Fruit fly (Drosophila melanogaster) whole organism, embryonic: Measurements from ENCODE around the gene red.
A peak's percentile ranks its signal among the peaks of the same experiment; 100 is the strongest.

Source experiments
- Ada2b ChIP-seq: fragments of 200-800 bp; sonication (Bioruptor generic); IDR thresholded peaks from 2 replicates; pipeline ENCODE4 v1.3.6; 2022; ENCODE audit warnings: missing biosample characterization, missing genetic modification characterization
- B-H1 ChIP-seq: fragments of 200-800 bp; sonication (Bioruptor generic); IDR thresholded peaks from 3 replicates; pipeline ENCODE4 v1.3.6; 2022; ENCODE audit warnings: missing biosample characterization, missing genetic modification characterization
- CG1024 ChIP-seq: fragments of 200-800 bp; sonication (Bioruptor generic); IDR thresholded peaks from 2 replicates; pipeline ENCODE4 v1.3.6; 2022; ENCODE audit warnings: missing biosample characterization, missing genetic modification characterization
- CG10321 ChIP-seq: fragments of 200-800 bp; sonication (Bioruptor generic); IDR thresholded peaks from 2 replicates; pipeline ENCODE4 v1.3.6; 2022; ENCODE audit warnings: missing biosample characterization, missing genetic modification characterization
- CG10979 ChIP-seq: fragments of 200-800 bp; sonication (Bioruptor generic); optimal IDR thresholded peaks from 2 replicates; lab custom pipeline; 2018; ENCODE audit warnings: missing biosample characterization, mild to moderate bottlenecking, missing genetic modification characterization, moderate library complexity
- CG15269 ChIP-seq: fragments of 200-800 bp; sonication (Bioruptor generic); optimal IDR thresholded peaks from 2 replicates; lab custom pipeline; 2018; ENCODE audit warnings: missing biosample characterization, mild to moderate bottlenecking, missing genetic modification characterization, moderate library complexity
- CG16813 ChIP-seq: fragments of 200-800 bp; sonication (Bioruptor generic); IDR thresholded peaks from 3 replicates; pipeline ENCODE4 v1.3.6; 2022; ENCODE audit warnings: missing biosample characterization, missing genetic modification characterization; ENCODE audit not compliant: partially characterized antibody
- CG17568 ChIP-seq: fragments of 200-800 bp; sonication (Bioruptor generic); optimal IDR thresholded peaks from 2 replicates; lab custom pipeline; 2018; ENCODE audit warnings: missing biosample characterization, mild to moderate bottlenecking, missing genetic modification characterization, moderate library complexity
- CG18262 ChIP-seq: fragments of 200-800 bp; optimal IDR thresholded peaks from 3 replicates; lab custom pipeline; 2019; ENCODE audit warnings: missing biosample characterization, mild to moderate bottlenecking, missing genetic modification characterization, moderate library complexity
- CG1832 ChIP-seq: fragments of 200-800 bp; sonication (Bioruptor generic); optimal IDR thresholded peaks from 2 replicates; lab custom pipeline; 2017; ENCODE audit warnings: missing biosample characterization, mild to moderate bottlenecking, missing genetic modification characterization, inconsistent platforms
- CG18476 ChIP-seq: fragments of 200-800 bp; sonication (Bioruptor generic); optimal IDR thresholded peaks from 2 replicates; lab custom pipeline; 2016; ENCODE audit warnings: missing biosample characterization, mild to moderate bottlenecking, missing genetic modification characterization
- CG31365 ChIP-seq: fragments of 200-800 bp; sonication (Bioruptor generic); optimal IDR thresholded peaks from 2 replicates; lab custom pipeline; 2018; ENCODE audit warnings: missing biosample characterization, mild to moderate bottlenecking, missing genetic modification characterization
- CG4282 ChIP-seq: fragments of 200-800 bp; sonication (Bioruptor generic); optimal IDR thresholded peaks from 2 replicates; lab custom pipeline; 2016; ENCODE audit warnings: missing biosample characterization, missing genetic modification characterization
- CG4617 ChIP-seq: fragments of 200-800 bp; sonication (Bioruptor generic); optimal IDR thresholded peaks from 3 replicates; lab custom pipeline; 2016; ENCODE audit warnings: missing biosample characterization, missing genetic modification characterization, borderline replicate concordance
- CG4707 ChIP-seq: fragments of 200-800 bp; sonication (Bioruptor generic); optimal IDR thresholded peaks from 2 replicates; lab custom pipeline; 2018; ENCODE audit warnings: missing biosample characterization, mild to moderate bottlenecking, missing genetic modification characterization, moderate library complexity
- CG5953 ChIP-seq: fragments of 200-800 bp; sonication (Bioruptor generic); IDR thresholded peaks from 2 replicates; pipeline ENCODE4 v1.3.6; 2022; ENCODE audit warnings: missing biosample characterization, missing genetic modification characterization
- CG7745 ChIP-seq: fragments of 200-800 bp; sonication (Bioruptor generic); optimal IDR thresholded peaks from 2 replicates; lab custom pipeline; 2018; ENCODE audit warnings: missing biosample characterization, mild to moderate bottlenecking, missing genetic modification characterization, moderate library complexity
- CG7786 ChIP-seq: fragments of 200-800 bp; sonication (Bioruptor generic); optimal IDR thresholded peaks from 2 replicates; lab custom pipeline; 2016; ENCODE audit warnings: missing biosample characterization, missing genetic modification characterization
- CG7963 ChIP-seq: fragments of 200-800 bp; sonication (Bioruptor generic); IDR thresholded peaks from 3 replicates; pipeline ENCODE4 v1.3.6; 2022; ENCODE audit warnings: missing biosample characterization, missing genetic modification characterization; ENCODE audit not compliant: partially characterized antibody
- CG8089 ChIP-seq: fragments of 200-800 bp; sonication (Bioruptor generic); optimal IDR thresholded peaks from 3 replicates; lab custom pipeline; 2016; ENCODE audit warnings: missing biosample characterization, missing genetic modification characterization
- CG9932 ChIP-seq: fragments of 200-800 bp; sonication (Bioruptor generic); IDR thresholded peaks from 2 replicates; pipeline ENCODE4 v1.3.6; 2022; ENCODE audit warnings: missing biosample characterization, missing genetic modification characterization
- Chrac-16 ChIP-seq: fragments of 200-800 bp; sonication (Bioruptor generic); optimal IDR thresholded peaks from 3 replicates; lab custom pipeline; 2016; ENCODE audit warnings: missing biosample characterization, missing genetic modification characterization
- Dbx ChIP-seq: fragments of 200-800 bp; sonication (Bioruptor generic); IDR thresholded peaks from 3 replicates; pipeline ENCODE4 v1.3.6; 2022; ENCODE audit warnings: missing biosample characterization, missing genetic modification characterization
- Fer1 ChIP-seq: fragments of 200-800 bp; sonication (Bioruptor generic); optimal IDR thresholded peaks from 2 replicates; lab custom pipeline; 2017; ENCODE audit warnings: missing biosample characterization, mild to moderate bottlenecking, missing genetic modification characterization
- HHEX ChIP-seq: fragments of 200-800 bp; sonication (Bioruptor generic); optimal IDR thresholded peaks from 3 replicates; lab custom pipeline; 2017; ENCODE audit warnings: missing biosample characterization, mild to moderate bottlenecking, missing genetic modification characterization, missing genetic modification reagents
- Hmr ChIP-seq: fragments of 200-800 bp; sonication (Bioruptor generic); optimal IDR thresholded peaks from 3 replicates; lab custom pipeline; 2017; ENCODE audit warnings: mild to moderate bottlenecking, missing biosample characterization, missing genetic modification reagents, missing genetic modification characterization
- Hr51 ChIP-seq, 2 experiments: fragments of 200-800 bp; sonication (Bioruptor generic); optimal IDR thresholded peaks; 2 replicates in 1 of 2; 3 replicates in 1 of 2; lab custom pipeline; 2016 to 2018; ENCODE audit warnings: missing biosample characterization in 2 of 2, missing genetic modification characterization in 2 of 2, mild to moderate bottlenecking in 1 of 2, moderate library complexity in 1 of 2
- Jarid2 ChIP-seq: fragments of 200-800 bp; sonication (Bioruptor generic); optimal IDR thresholded peaks from 3 replicates; lab custom pipeline; 2017; ENCODE audit warnings: mild to moderate bottlenecking, missing biosample characterization, missing genetic modification reagents, missing genetic modification characterization
- Oaz ChIP-seq: fragments of 200-800 bp; sonication (Bioruptor generic); IDR thresholded peaks from 2 replicates; pipeline ENCODE4 v1.3.6; 2022; ENCODE audit warnings: missing biosample characterization, missing genetic modification characterization
- PHDP ChIP-seq: fragments of 200-800 bp; sonication (Bioruptor generic); optimal IDR thresholded peaks from 3 replicates; lab custom pipeline; 2018; ENCODE audit warnings: missing biosample characterization, mild to moderate bottlenecking, missing genetic modification characterization, moderate library complexity
- Ravus ChIP-seq: fragments of 200-800 bp; sonication (Bioruptor generic); IDR thresholded peaks from 2 replicates; pipeline ENCODE4 v1.3.6; 2022; ENCODE audit warnings: missing biosample characterization, missing genetic modification characterization
- Six4 ChIP-seq: fragments of 200-800 bp; sonication (Bioruptor generic); optimal IDR thresholded peaks from 2 replicates; lab custom pipeline; 2016; ENCODE audit warnings: missing biosample characterization, missing genetic modification characterization
- bsh ChIP-seq, 2 experiments: fragments of 200-800 bp; sonication (Bioruptor generic); optimal IDR thresholded peaks; 2 replicates each; lab custom pipeline; 2017 to 2018; ENCODE audit warnings: mild to moderate bottlenecking in 2 of 2, missing biosample characterization in 2 of 2, missing genetic modification characterization in 2 of 2, moderate library complexity in 1 of 2
- cato ChIP-seq: fragments of 200-800 bp; sonication (Bioruptor generic); optimal IDR thresholded peaks from 2 replicates; lab custom pipeline; 2016; ENCODE audit warnings: missing biosample characterization, missing genetic modification characterization, borderline replicate concordance
- cg ChIP-seq: fragments of 200-800 bp; sonication (Bioruptor generic); optimal IDR thresholded peaks from 3 replicates; lab custom pipeline; 2019; ENCODE audit warnings: missing biosample characterization, mild to moderate bottlenecking, missing genetic modification characterization, moderate library complexity
- da ChIP-seq: fragments of 200-800 bp; sonication (Bioruptor generic); optimal IDR thresholded peaks from 2 replicates; lab custom pipeline; 2016; ENCODE audit warnings: missing biosample characterization, missing genetic modification characterization
- exex ChIP-seq: fragments of 200-800 bp; sonication (Bioruptor generic); optimal IDR thresholded peaks from 4 replicates; lab custom pipeline; 2018; ENCODE audit warnings: missing biosample characterization, mild to moderate bottlenecking, missing genetic modification characterization, moderate library complexity
- fd3F ChIP-seq: fragments of 200-800 bp; sonication (Bioruptor generic); optimal IDR thresholded peaks from 2 replicates; lab custom pipeline; 2018; ENCODE audit warnings: missing biosample characterization, mild to moderate bottlenecking, missing genetic modification characterization, moderate library complexity
- fu2 ChIP-seq: fragments of 200-800 bp; sonication (Bioruptor generic); optimal IDR thresholded peaks from 2 replicates; lab custom pipeline; 2016; ENCODE audit warnings: missing biosample characterization, missing genetic modification characterization
- gem ChIP-seq: fragments of 200-800 bp; sonication (Bioruptor generic); optimal IDR thresholded peaks from 2 replicates; lab custom pipeline; 2019; ENCODE audit warnings: missing biosample characterization, mild to moderate bottlenecking, missing genetic modification characterization, moderate library complexity
- gsb-n ChIP-seq: fragments of 200-800 bp; sonication (Bioruptor generic); optimal IDR thresholded peaks from 3 replicates; lab custom pipeline; 2018; ENCODE audit warnings: missing biosample characterization, mild to moderate bottlenecking, missing genetic modification characterization
- nom ChIP-seq: fragments of 200-800 bp; sonication (Bioruptor generic); optimal IDR thresholded peaks from 2 replicates; lab custom pipeline; 2017; ENCODE audit warnings: missing biosample characterization, missing genetic modification characterization, mild to moderate bottlenecking, moderate library complexity, missing genetic modification reagents
- sisA ChIP-seq: fragments of 200-800 bp; sonication (Bioruptor generic); IDR thresholded peaks from 2 replicates; pipeline ENCODE4 v1.3.6; 2022; ENCODE audit warnings: missing biosample characterization, missing genetic modification characterization
- sna ChIP-seq: fragments of 200-800 bp; sonication (Bioruptor generic); IDR thresholded peaks from 2 replicates; pipeline ENCODE4 v1.3.6; 2022; ENCODE audit warnings: missing biosample characterization, missing genetic modification characterization; ENCODE audit not compliant: partially characterized antibody
- ssp ChIP-seq: fragments of 200-800 bp; sonication (Bioruptor generic); IDR thresholded peaks from 2 replicates; pipeline ENCODE4 v1.3.6; 2022; ENCODE audit warnings: missing biosample characterization, missing genetic modification characterization
- sug ChIP-seq: fragments of 200-800 bp; optimal IDR thresholded peaks from 2 replicates; lab custom pipeline; 2019; ENCODE audit warnings: missing biosample characterization, mild to moderate bottlenecking, missing genetic modification characterization, moderate library complexity
- toy ChIP-seq: fragments of 200-800 bp; sonication (Bioruptor generic); IDR thresholded peaks from 2 replicates; pipeline ENCODE4 v1.3.6; 2022; ENCODE audit warnings: missing biosample characterization, missing genetic modification characterization
- ttk ChIP-seq: fragments of 200-800 bp; sonication (Bioruptor generic); IDR thresholded peaks from 2 replicates; pipeline ENCODE4 v2.1.2; 2022; ENCODE audit warnings: missing biosample characterization, missing genetic modification characterization
- unpg ChIP-seq: fragments of 200-800 bp; sonication (Bioruptor generic); optimal IDR thresholded peaks from 3 replicates; lab custom pipeline; 2018; ENCODE audit warnings: missing biosample characterization, mild to moderate bottlenecking, missing genetic modification characterization, moderate library complexity
- zf30C ChIP-seq: fragments of 200-800 bp; sonication (Bioruptor generic); optimal IDR thresholded peaks from 3 replicates; lab custom pipeline; 2018; ENCODE audit warnings: missing biosample characterization, mild to moderate bottlenecking, missing genetic modification characterization

The red gene

dm6 chr3R:14351418-14351817, 62.5 kb downstream of the red start (continued):
- TF ChIP-seq CG4707 (no peak), CG10321 (GFP tag; lab: Robert Waterston, UW) (no peak), Ravus (GFP tag; lab: Robert Waterston, UW) (no peak), CG17568 (GFP tag; lab: Kevin White, UChicago) (no peak), CG9932 (no peak), CG7786 (no peak), CG1832 (no peak), B-H1 (GFP tag; lab: Robert Waterston, UW) (no peak), Hmr (GFP tag; lab: Kevin White, UChicago) (peak; percentile 58), CG4617 (GFP tag; lab: Kevin White, UChicago) (no peak), toy (GFP tag; lab: Robert Waterston, UW) (no peak), Six4 (GFP tag; lab: Kevin White, UChicago) (no peak), Dbx (GFP tag; lab: Robert Waterston, UW) (no peak), Jarid2 (GFP tag; lab: Kevin White, UChicago) (no peak), unpg (GFP tag; lab: Kevin White, UChicago) (peak; percentile 34), gem (tag; lab: Kevin White, UChicago) (peak; percentile 60), Ada2b (GFP tag; lab: Robert Waterston, UW) (no peak), zf30C (GFP tag; lab: Kevin White, UChicago) (peak; percentile 34), da (GFP tag; lab: Kevin White, UChicago) (no peak), CG7745 (no peak), CG31365 (tag; lab: Kevin White, UChicago) (no peak), CG16813 (GFP tag; lab: Robert Waterston, UW) (no peak), HHEX (GFP tag; lab: Kevin White, UChicago) (peak; percentile 31), Hr51 (GFP tag; optimal IDR thresholded peaks at IDR 0.05; lab: Kevin White, UChicago) (peak in 1 of 2 experiments; percentile 66), CG5953 (GFP tag; lab: Robert Waterston, UW) (no peak), ssp (GFP tag; lab: Robert Waterston, UW) (no peak), CG18262 (tag; lab: Kevin White, UChicago) (peak; percentile 49), Fer1 (peak; percentile 57), sug (tag; lab: Kevin White, UChicago) (no peak), fd3F (no peak), CG4282 (no peak), CG8089 (GFP tag; lab: Kevin White, UChicago) (no peak), CG10979 (tag; lab: Kevin White, UChicago) (peak; percentile 39), nom (GFP tag; lab: Kevin White, UChicago) (no peak), PHDP (peak; percentile 33), bsh (GFP tag; optimal IDR thresholded peaks at IDR 0.05; lab: Kevin White, UChicago) (peak in 1 of 2 experiments; percentile 57), Chrac-16 (GFP tag; lab: Kevin White, UChicago) (peak; percentile 3), cato (GFP tag; lab: Kevin White, UChicago) (no peak), sisA (GFP tag; lab: Robert Waterston, UW) (no peak; the same call in 1 of the 2 replicates), fu2 (no peak), ttk (GFP tag; lab: Robert Waterston, UW) (no peak), exex (tag; lab: Kevin White, UChicago) (no peak), CG7963 (GFP tag; lab: Robert Waterston, UW) (no peak), gsb-n (tag; lab: Kevin White, UChicago) (peak; percentile 10), CG15269 (tag; lab: Kevin White, UChicago) (peak; percentile 34), Oaz (GFP tag; lab: Robert Waterston, UW) (no peak), cg (GFP tag; lab: Kevin White, UChicago) (no peak), sna (GFP tag; lab: Robert Waterston, UW) (no peak), CG1024 (GFP tag; lab: Robert Waterston, UW) (no peak), CG18476 (GFP tag; lab: Kevin White, UChicago) (peak; percentile 8)
